Worm (Caenorhabditis elegans) whole organism, L4 larva: ENCODE measurements around the gene R10E11.5.

Experiments
- D1046.2 ChIP-seq: fragments of 200-800 bp; sonication (Bioruptor generic); IDR thresholded peaks from 2 replicates; pipeline ENCODE4 v1.3.6; 2022; ENCODE audit warnings: missing genetic modification characterization, missing compliant biosample characterization
- F10B5.3 ChIP-seq: sonication (generic microtip); optimal IDR thresholded peaks from 2 replicates; lab custom pipeline; 2016; ENCODE audit warnings: mild to moderate bottlenecking, missing genetic modification characterization, missing compliant biosample characterization
- F26F4.8 ChIP-seq: fragments of 200-800 bp; sonication (Bioruptor generic); conservative IDR thresholded peaks from 2 replicates; pipeline ENCODE4 v1.3.6; 2022; ENCODE audit warnings: missing genetic modification characterization, missing compliant biosample characterization
- F37D6.2 ChIP-seq: sonication (generic microtip); optimal IDR thresholded peaks from 2 replicates; lab custom pipeline; 2016; ENCODE audit warnings: mild to moderate bottlenecking, missing genetic modification characterization, missing compliant biosample characterization
- F44E2.7 ChIP-seq: fragments of 200-800 bp; sonication (Bioruptor generic); IDR thresholded peaks from 2 replicates; pipeline ENCODE4 v2.1.2; 2022; ENCODE audit warnings: missing genetic modification characterization, missing compliant biosample characterization
- R02D3.7 ChIP-seq: fragments of 150-350 bp; sonication (generic microtip); optimal IDR thresholded peaks from 3 replicates; lab custom pipeline; 2014; ENCODE audit warnings: missing biosample characterization, missing genetic modification characterization
- Y105C5A.15 ChIP-seq: fragments of 200-800 bp; sonication (Bioruptor generic); IDR thresholded peaks from 2 replicates; pipeline ENCODE4 v1.3.6; 2022; ENCODE audit warnings: missing genetic modification characterization, missing compliant biosample characterization
- ZK337.2 ChIP-seq: fragments of 200-800 bp; sonication (Bioruptor generic); IDR thresholded peaks from 2 replicates; pipeline ENCODE4 v1.3.6; 2022; ENCODE audit warnings: missing genetic modification reagents, missing genetic modification characterization, missing compliant biosample characterization
- ama-1 ChIP-seq: fragments of 150-350 bp; optimal IDR thresholded peaks from 2 replicates; lab custom pipeline; 2014; ENCODE audit warnings: inconsistent platforms, mixed read lengths
- attf-4 ChIP-seq: sonication (generic microtip); optimal IDR thresholded peaks from 3 replicates; lab custom pipeline; 2017; ENCODE audit warnings: missing biosample characterization, missing genetic modification characterization
- ceh-28 ChIP-seq: fragments of 150-350 bp; optimal IDR thresholded peaks from 2 replicates; lab custom pipeline; 2014; ENCODE audit warnings: missing biosample characterization, missing genetic modification reagents, missing genetic modification characterization
- ceh-32 ChIP-seq: sonication (generic microtip); optimal IDR thresholded peaks from 2 replicates; lab custom pipeline; 2016; ENCODE audit warnings: mild to moderate bottlenecking, missing genetic modification characterization, missing compliant biosample characterization; ENCODE audit not compliant: poor library complexity
- ctbp-1 ChIP-seq: fragments of 200-800 bp; sonication (Bioruptor generic); IDR thresholded peaks from 2 replicates; pipeline ENCODE4 v1.3.6; 2022; ENCODE audit warnings: missing genetic modification reagents, missing genetic modification characterization, missing compliant biosample characterization
- daf-16 ChIP-seq, 3 experiments: sonication (generic microtip); optimal IDR thresholded peaks; 2 replicates each; lab custom pipeline; 2016 to 2017; ENCODE audit warnings: missing genetic modification characterization in 3 of 3, missing genetic modification reagents in 3 of 3, mild to moderate bottlenecking in 2 of 3, missing compliant biosample characterization in 2 of 3, missing biosample characterization in 1 of 3, moderate library complexity in 1 of 3
- daf-19 ChIP-seq: fragments of 200-800 bp; sonication (Bioruptor generic); conservative IDR thresholded peaks from 2 replicates; pipeline ENCODE4 v1.3.6; 2022; ENCODE audit warnings: missing genetic modification characterization, missing compliant biosample characterization
- dmd-6 ChIP-seq: fragments of 200-800 bp; sonication (Bioruptor generic); IDR thresholded peaks from 2 replicates; pipeline ENCODE4 v1.3.6; 2022; ENCODE audit warnings: missing genetic modification reagents, missing genetic modification characterization, missing compliant biosample characterization
- dpl-1 ChIP-seq: fragments of 150-350 bp; optimal IDR thresholded peaks from 2 replicates; lab custom pipeline; 2014; ENCODE audit warnings: missing biosample characterization, missing genetic modification reagents, missing genetic modification characterization
- dve-1 ChIP-seq: sonication (generic microtip); optimal IDR thresholded peaks from 2 replicates; lab custom pipeline; 2017; ENCODE audit warnings: antibody characterized with exemption, mild to moderate bottlenecking, missing genetic modification characterization, missing compliant biosample characterization; ENCODE audit not compliant: insufficient read depth
- egl-43 ChIP-seq: fragments of 200-800 bp; sonication (Bioruptor generic); IDR thresholded peaks from 2 replicates; pipeline ENCODE4 v1.3.6; 2022; ENCODE audit warnings: missing genetic modification reagents, missing genetic modification characterization, missing compliant biosample characterization
- fkh-10 ChIP-seq: fragments of 150-350 bp; optimal IDR thresholded peaks from 2 replicates; lab custom pipeline; 2014; ENCODE audit warnings: missing biosample characterization, missing genetic modification reagents, missing genetic modification characterization
- fos-1 ChIP-seq: fragments of 150-350 bp; optimal IDR thresholded peaks from 2 replicates; lab custom pipeline; 2014; ENCODE audit warnings: missing biosample characterization, missing genetic modification characterization
- gei-8 ChIP-seq: fragments of 200-800 bp; sonication (Bioruptor generic); optimal IDR thresholded peaks from 2 replicates; lab custom pipeline; 2018; ENCODE audit warnings: mild to moderate bottlenecking, missing genetic modification characterization, missing compliant biosample characterization
- hif-1 ChIP-seq, 2 experiments: sonication (generic microtip); optimal IDR thresholded peaks; 2 replicates each; lab custom pipeline; 2016 to 2017; ENCODE audit warnings: missing compliant biosample characterization in 2 of 2, missing genetic modification characterization in 2 of 2, missing genetic modification reagents in 2 of 2, missing genotype in 2 of 2, mild to moderate bottlenecking in 1 of 2
- hlh-11 ChIP-seq: fragments of 200-800 bp; sonication (Bioruptor generic); optimal IDR thresholded peaks from 2 replicates; lab custom pipeline; 2018; ENCODE audit warnings: mild to moderate bottlenecking, missing genetic modification characterization, missing compliant biosample characterization
- hmg-1.1 ChIP-seq: fragments of 200-800 bp; sonication (Bioruptor generic); IDR thresholded peaks from 2 replicates; pipeline ENCODE4 v1.3.6; 2022; ENCODE audit warnings: missing genetic modification reagents, missing genetic modification characterization, missing compliant biosample characterization
- lin-13 ChIP-seq: fragments of 150-350 bp; optimal IDR thresholded peaks from 2 replicates; lab custom pipeline; 2014; ENCODE audit warnings: missing biosample characterization, missing genetic modification reagents, missing genetic modification characterization
- lin-15B ChIP-seq: fragments of 150-350 bp; sonication (generic microtip); optimal IDR thresholded peaks from 3 replicates; lab custom pipeline; 2014; ENCODE audit warnings: missing biosample characterization, missing genetic modification characterization
- lin-29 ChIP-seq: fragments of 200-800 bp; sonication (Bioruptor generic); IDR thresholded peaks from 2 replicates; pipeline ENCODE4 v1.3.6; 2022; ENCODE audit warnings: missing genetic modification reagents, missing genetic modification characterization, missing compliant biosample characterization
- lir-3 ChIP-seq: sonication (generic microtip); optimal IDR thresholded peaks from 2 replicates; lab custom pipeline; 2016; ENCODE audit warnings: mild to moderate bottlenecking, missing genetic modification characterization, missing compliant biosample characterization
- lsy-2 ChIP-seq, 2 experiments: fragments of 150-350 bp in 1 of 2; sonication (generic microtip) in 1 of 2; optimal IDR thresholded peaks; 2 replicates each; lab custom pipeline; 2014 to 2017; ENCODE audit warnings: missing biosample characterization in 2 of 2, missing genetic modification characterization in 2 of 2
- madf-9 ChIP-seq: fragments of 200-800 bp; sonication (Bioruptor generic); conservative IDR thresholded peaks from 2 replicates; pipeline ENCODE4 v1.3.6; 2022; ENCODE audit warnings: missing genetic modification reagents, missing genetic modification characterization, missing compliant biosample characterization
- mdt-29 ChIP-seq: fragments of 200-800 bp; sonication (Bioruptor generic); IDR thresholded peaks from 2 replicates; pipeline ENCODE4 v1.3.6; 2022; ENCODE audit warnings: missing genetic modification reagents, missing genetic modification characterization, missing compliant biosample characterization
- mep-1 ChIP-seq: fragments of 150-350 bp; sonication (generic microtip); optimal IDR thresholded peaks from 3 replicates; lab custom pipeline; 2014; ENCODE audit warnings: missing biosample characterization, missing genetic modification characterization
- mes-2 ChIP-seq: sonication (generic microtip); optimal IDR thresholded peaks from 2 replicates; lab custom pipeline; 2016; ENCODE audit warnings: missing genotype, mild to moderate bottlenecking, missing genetic modification characterization, missing compliant biosample characterization; ENCODE audit not compliant: poor library complexity, severe bottlenecking
- mxl-2 ChIP-seq: fragments of 200-800 bp; sonication (Bioruptor generic); conservative IDR thresholded peaks from 2 replicates; pipeline ENCODE4 v1.3.6; 2022; ENCODE audit warnings: missing genetic modification reagents, missing genetic modification characterization, missing compliant biosample characterization
- nhr-10 ChIP-seq: fragments of 150-350 bp; optimal IDR thresholded peaks from 2 replicates; lab custom pipeline; 2014; ENCODE audit warnings: missing biosample characterization, missing genetic modification characterization
- nhr-11 ChIP-seq: fragments of 150-350 bp; optimal IDR thresholded peaks from 2 replicates; lab custom pipeline; 2014; ENCODE audit warnings: missing biosample characterization, missing genetic modification characterization
- nhr-25 ChIP-seq: sonication (generic microtip); optimal IDR thresholded peaks from 2 replicates; lab custom pipeline; 2017; ENCODE audit warnings: missing genetic modification characterization, mild to moderate bottlenecking, missing compliant biosample characterization, antibody characterized with exemption, moderate library complexity, borderline replicate concordance; ENCODE audit not compliant: insufficient read depth
- nhr-41 ChIP-seq: fragments of 200-800 bp; sonication (Bioruptor generic); IDR thresholded peaks from 2 replicates; pipeline ENCODE4 v1.3.6; 2022; ENCODE audit warnings: missing genetic modification reagents, missing genetic modification characterization, missing compliant biosample characterization
- nhr-42 ChIP-seq: fragments of 200-800 bp; sonication (Bioruptor generic); IDR thresholded peaks from 2 replicates; pipeline ENCODE4 v1.3.6; 2022; ENCODE audit warnings: missing genetic modification characterization, missing compliant biosample characterization
- php-3 ChIP-seq: fragments of 200-800 bp; sonication (Bioruptor generic); IDR thresholded peaks from 2 replicates; pipeline ENCODE4 v1.3.6; 2022; ENCODE audit warnings: missing genetic modification reagents, missing genetic modification characterization, missing compliant biosample characterization
- pqm-1 ChIP-seq: sonication (generic microtip); optimal IDR thresholded peaks from 2 replicates; lab custom pipeline; 2017; ENCODE audit warnings: missing biosample characterization, missing genetic modification characterization
- set-16 ChIP-seq: fragments of 200-800 bp; sonication (Bioruptor generic); IDR thresholded peaks from 2 replicates; pipeline ENCODE4 v1.3.6; 2022; ENCODE audit warnings: missing genetic modification reagents, missing genetic modification characterization, missing compliant biosample characterization
- unc-130 ChIP-seq: sonication (generic microtip); optimal IDR thresholded peaks from 2 replicates; lab custom pipeline; 2016; ENCODE audit warnings: missing genetic modification reagents, missing genetic modification characterization, missing compliant biosample characterization
- unc-39 ChIP-seq: sonication (generic microtip); optimal IDR thresholded peaks from 2 replicates; lab custom pipeline; 2017; ENCODE audit warnings: missing biosample characterization, missing genetic modification characterization
- vab-7 ChIP-seq: fragments of 200-800 bp; sonication (Bioruptor generic); IDR thresholded peaks from 2 replicates; pipeline ENCODE4 v1.3.6; 2022; ENCODE audit warnings: missing genetic modification reagents, missing genetic modification characterization, missing compliant biosample characterization
- zag-1 ChIP-seq: fragments of 150-350 bp; optimal IDR thresholded peaks from 2 replicates; lab custom pipeline; 2014; ENCODE audit warnings: missing biosample characterization, missing genetic modification characterization
- zfp-2 ChIP-seq: sonication (generic microtip); optimal IDR thresholded peaks from 2 replicates; lab custom pipeline; 2016; ENCODE audit warnings: mild to moderate bottlenecking, missing genetic modification characterization, missing compliant biosample characterization
- zfp-3 ChIP-seq: fragments of 200-800 bp; sonication (Bioruptor generic); conservative IDR thresholded peaks from 2 replicates; pipeline ENCODE4 v1.3.6; 2022; ENCODE audit warnings: missing genetic modification reagents, missing genetic modification characterization, missing compliant biosample characterization
- ztf-11 ChIP-seq: fragments of 150-350 bp; optimal IDR thresholded peaks from 2 replicates; lab custom pipeline; 2014; ENCODE audit warnings: missing biosample characterization, missing genetic modification characterization

R10E11.5 gene

DNA sequence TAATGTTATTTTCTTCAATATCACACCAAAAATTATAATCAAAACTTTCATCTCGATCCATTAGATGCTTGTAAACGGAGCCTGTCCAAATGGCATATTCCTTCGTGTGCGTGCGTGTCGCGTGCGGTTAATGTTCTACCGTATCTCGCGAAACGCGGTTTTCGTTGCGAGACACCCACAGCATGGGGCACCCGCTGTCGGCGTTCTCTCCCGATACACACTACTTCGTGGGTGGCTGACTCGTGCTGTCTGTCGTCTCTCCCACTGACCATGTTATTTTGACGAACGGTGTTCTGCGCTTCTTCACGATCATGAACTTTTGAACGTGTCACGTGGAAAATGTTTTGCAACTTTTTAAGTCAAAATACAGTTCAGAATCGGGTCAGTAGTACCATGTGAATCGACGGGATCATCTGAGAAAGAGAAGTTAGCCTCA is 24.0 kb downstream of the R10E11.5 start:
- TF ChIP-seq R02D3.7 (tag; lab: Kevin White, UChicago) (no peak), ceh-32 (tag; lab: Kevin White, UChicago) (peak; percentile 75), egl-43 (GFP tag; lab: Robert Waterston, UW) (peak; percentile 98), F26F4.8 (GFP tag; lab: Robert Waterston, UW) (no peak), fkh-10 (GFP tag; lab: Kevin White, UChicago) (peak; percentile 88), zag-1 (tag; lab: Kevin White, UChicago) (peak; percentile 80), unc-130 (GFP tag; lab: Kevin White, UChicago) (peak; percentile 1), F44E2.7 (peak; percentile 73; the same call in 1 of the 2 replicates), fos-1 (tag; lab: Kevin White, UChicago) (peak; percentile 87), nhr-41 (GFP tag; lab: Robert Waterston, UW) (peak; percentile 96), D1046.2 (GFP tag; lab: Robert Waterston, UW) (peak; percentile 93), unc-39 (tag; lab: Kevin White, UChicago) (peak; percentile 37), zfp-3 (peak; percentile 99), lin-15B (no peak), madf-9 (GFP tag; lab: Robert Waterston, UW) (peak; percentile 92), F10B5.3 (tag; lab: Kevin White, UChicago) (peak; percentile 91), attf-4 (no peak), hif-1 (tag; optimal IDR thresholded peaks at IDR 0.05; lab: Kevin White, UChicago) (peak; percentile 81 to 96), dpl-1 (peak; percentile 86), set-16 (GFP tag; lab: Robert Waterston, UW) (peak; percentile 91), ZK337.2 (GFP tag; lab: Robert Waterston, UW) (peak; percentile 78; the same call in 1 of the 2 replicates), daf-16 (GFP tag; optimal IDR thresholded peaks at IDR 0.05; lab: Kevin White, UChicago) (peak; percentile 77 to 92), daf-16 (tag; optimal IDR thresholded peaks at IDR 0.05; lab: Kevin White, UChicago) (peak; percentile 91), gei-8 (peak; percentile 98), zfp-2 (peak; percentile 92), ztf-11 (tag; lab: Kevin White, UChicago) (no peak), F37D6.2 (peak; percentile 95), ctbp-1 (GFP tag; lab: Robert Waterston, UW) (peak; percentile 98), php-3 (peak; percentile 96), Y105C5A.15 (GFP tag; lab: Robert Waterston, UW) (peak; percentile 96), ceh-28 (tag; lab: Kevin White, UChicago) (no peak), nhr-11 (tag; lab: Kevin White, UChicago) (peak; percentile 99), lin-29 (GFP tag; lab: Robert Waterston, UW) (peak; percentile 94), vab-7 (GFP tag; lab: Robert Waterston, UW) (peak; percentile 89), hmg-1.1 (peak; percentile 99), dve-1 (tag; lab: Kevin White, UChicago) (peak; percentile 99), pqm-1 (tag; lab: Kevin White, UChicago) (peak; percentile 33), lir-3 (tag; lab: Kevin White, UChicago) (peak; percentile 49), nhr-25 (tag; lab: Kevin White, UChicago) (peak; percentile 98), mep-1 (peak; percentile 99), lin-13 (peak; percentile 91), nhr-42 (GFP tag; lab: Robert Waterston, UW) (peak; percentile 97), ama-1 (lab: Kevin White, UChicago) (peak; percentile 95), daf-19 (GFP tag; lab: Robert Waterston, UW) (peak; percentile 83), dmd-6 (GFP tag; lab: Robert Waterston, UW) (peak; percentile 99), mes-2 (tag; lab: Kevin White, UChicago) (peak; percentile 95), mxl-2 (GFP tag; lab: Robert Waterston, UW) (peak; percentile 93), mdt-29 (GFP tag; lab: Robert Waterston, UW) (peak; percentile 96), lsy-2 (tag; optimal IDR thresholded peaks at IDR 0.05; lab: Kevin White, UChicago) (peak; percentile 99 to 100), hlh-11 (tag; lab: Kevin White, UChicago) (peak; percentile 100), nhr-10 (tag; lab: Kevin White, UChicago) (peak; percentile 93)
